Fruit fly (Drosophila melanogaster) Kc167 (cell line): ENCODE results near the gene kek4.

Source experiments
- Myc ChIP-seq: fragments of >200 bp; optimal IDR thresholded peaks from 2 replicates; lab custom pipeline; 2017; ENCODE audit warnings: missing external identifiers
- Sin3A ChIP-seq: fragments of >200 bp; optimal IDR thresholded peaks from 2 replicates; lab custom pipeline; 2018; ENCODE audit warnings: missing external identifiers
- h ChIP-seq: fragments of >200 bp; optimal IDR thresholded peaks from 3 replicates; lab custom pipeline; 2018; ENCODE audit warnings: missing external identifiers
- insv ChIP-seq: fragments of >200 bp; optimal IDR thresholded peaks from 3 replicates; lab custom pipeline; 2018; ENCODE audit warnings: missing external identifiers

DNA sequence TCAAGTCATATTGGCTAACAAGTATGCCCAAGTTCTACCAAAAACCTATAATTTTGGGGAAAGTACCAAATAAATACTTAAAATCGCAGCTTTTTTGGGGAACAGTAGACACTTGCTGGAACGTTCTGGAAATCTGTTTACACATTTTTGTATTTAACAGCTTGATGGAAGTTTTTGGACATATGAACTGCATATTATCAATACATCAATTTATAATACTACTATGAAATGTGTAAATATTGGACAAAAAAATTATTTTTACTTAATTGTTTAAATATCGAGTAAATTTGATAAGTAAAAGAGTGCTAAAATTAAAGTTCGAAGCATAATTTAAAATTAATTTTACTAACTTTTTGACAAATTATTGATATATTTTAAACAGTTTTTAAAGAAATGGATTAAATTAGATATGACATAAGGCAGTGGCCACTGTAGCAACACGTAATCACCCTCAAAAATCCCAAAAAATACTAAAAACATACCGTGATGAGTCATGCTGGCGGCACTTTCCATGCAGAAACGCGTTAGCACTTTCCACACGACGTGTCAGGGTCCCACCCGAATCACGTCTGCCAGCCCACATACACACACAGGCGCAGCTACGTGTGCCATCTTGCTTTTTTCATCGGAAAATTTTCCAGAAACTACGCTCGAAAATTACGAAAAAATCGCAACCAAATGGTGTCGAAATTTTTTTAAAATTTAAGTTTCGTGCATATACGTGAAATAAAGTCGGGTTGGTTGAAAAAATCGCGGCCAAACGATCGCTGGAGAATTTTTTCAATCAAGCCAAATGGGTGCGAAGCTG is 50.0 kb downstream of the kek4 start, which contains the start of gene Sirt1:
- TF ChIP-seq h (lab: Kevin White, UChicago) (no peak), insv (lab: Kevin White, UChicago) (no peak), Myc (lab: Kevin White, UChicago) (no peak), Sin3A (lab: Kevin White, UChicago) (peak; percentile 36)
